Worm (Caenorhabditis elegans) whole organism, young adult: ENCODE measurements around the gene F54D5.15.

Experiments
- B0035.1 ChIP-seq: sonication (generic microtip); optimal IDR thresholded peaks from 2 replicates; lab custom pipeline; 2016; ENCODE audit warnings: missing genetic modification characterization, mild to moderate bottlenecking, missing compliant biosample characterization, missing genotype, missing genetic modification reagents
- B0261.1 ChIP-seq: sonication (generic microtip); optimal IDR thresholded peaks from 2 replicates; lab custom pipeline; 2016; ENCODE audit warnings: mild to moderate bottlenecking, missing genetic modification characterization, moderate library complexity, missing compliant biosample characterization
- F23B12.7 ChIP-seq: sonication (generic microtip); optimal IDR thresholded peaks from 2 replicates; lab custom pipeline; 2017; ENCODE audit warnings: missing genetic modification characterization, mild to moderate bottlenecking, missing compliant biosample characterization, antibody characterized with exemption, moderate library complexity; ENCODE audit not compliant: insufficient read depth
- F37B4.10 ChIP-seq: fragments of 200-800 bp; sonication (Bioruptor generic); IDR thresholded peaks from 2 replicates; pipeline ENCODE4 v1.3.6; 2022; ENCODE audit warnings: missing genetic modification characterization, missing compliant biosample characterization
- K11D2.4 ChIP-seq: fragments of 200-800 bp; sonication (Bioruptor generic); IDR thresholded peaks from 2 replicates; pipeline ENCODE4 v1.3.6; 2022; ENCODE audit warnings: missing genetic modification reagents, missing genetic modification characterization, missing compliant biosample characterization
- K12H6.12 ChIP-seq: fragments of 200-800 bp; sonication (Bioruptor generic); optimal IDR thresholded peaks from 2 replicates; lab custom pipeline; 2018; ENCODE audit warnings: mild to moderate bottlenecking, missing genetic modification characterization, missing compliant biosample characterization
- Y53G8AR.9 ChIP-seq: fragments of 200-800 bp; sonication (Bioruptor generic); conservative IDR thresholded peaks from 2 replicates; pipeline ENCODE4 v1.3.6; 2022; ENCODE audit warnings: missing genetic modification reagents, missing genetic modification characterization, missing compliant biosample characterization
- ZK185.1 ChIP-seq: sonication (generic microtip); optimal IDR thresholded peaks from 2 replicates; lab custom pipeline; 2016; ENCODE audit warnings: mild to moderate bottlenecking, missing genetic modification characterization, missing compliant biosample characterization; ENCODE audit not compliant: poor library complexity, severe bottlenecking
- ama-1 ChIP-seq, 3 experiments: fragments of 150-350 bp in 1 of 3; sonication (generic microtip) in 2 of 3; optimal IDR thresholded peaks; 2 replicates each; lab custom pipeline; 2014 to 2018; ENCODE audit warnings: missing biosample characterization in 2 of 3, missing genetic modification characterization in 2 of 3, missing genetic modification reagents in 2 of 3
- aptf-2 ChIP-seq: fragments of 200-800 bp; sonication (Bioruptor generic); conservative IDR thresholded peaks from 2 replicates; pipeline ENCODE4 v1.3.6; 2022; ENCODE audit warnings: missing genetic modification reagents, missing genetic modification characterization, missing compliant biosample characterization
- bed-2 ChIP-seq: fragments of 200-800 bp; sonication (Bioruptor generic); IDR thresholded peaks from 2 replicates; pipeline ENCODE4 v1.3.6; 2022; ENCODE audit warnings: missing genetic modification reagents, missing genetic modification characterization, missing compliant biosample characterization
- die-1 ChIP-seq: sonication (generic microtip); optimal IDR thresholded peaks from 2 replicates; lab custom pipeline; 2016; ENCODE audit warnings: missing genotype, mild to moderate bottlenecking, missing genetic modification characterization, missing compliant biosample characterization
- dox-1 ChIP-seq: fragments of 200-800 bp; sonication (Bioruptor generic); IDR thresholded peaks from 2 replicates; pipeline ENCODE4 v1.3.6; 2022; ENCODE audit warnings: missing genetic modification reagents, missing genetic modification characterization, missing compliant biosample characterization
- dpff-1 ChIP-seq: sonication (generic microtip); optimal IDR thresholded peaks from 2 replicates; lab custom pipeline; 2017; ENCODE audit warnings: mild to moderate bottlenecking, missing genetic modification characterization, missing compliant biosample characterization
- dpl-1 ChIP-seq: fragments of 150-350 bp; optimal IDR thresholded peaks from 2 replicates; lab custom pipeline; 2014; ENCODE audit warnings: missing biosample characterization, missing genetic modification reagents, missing genetic modification characterization
- efl-1 ChIP-seq: fragments of 150-350 bp; optimal IDR thresholded peaks from 2 replicates; lab custom pipeline; 2014; ENCODE audit warnings: missing biosample characterization, missing genetic modification reagents, missing genetic modification characterization
- egrh-3 ChIP-seq: fragments of 200-800 bp; sonication (Bioruptor generic); IDR thresholded peaks from 2 replicates; pipeline ENCODE4 v1.3.6; 2022; ENCODE audit warnings: missing genetic modification reagents, missing genetic modification characterization, missing compliant biosample characterization
- gei-17 ChIP-seq: fragments of 200-800 bp; sonication (Bioruptor generic); optimal IDR thresholded peaks from 2 replicates; lab custom pipeline; 2018; ENCODE audit warnings: mild to moderate bottlenecking, missing genetic modification characterization, missing compliant biosample characterization
- him-1 ChIP-seq: sonication (generic microtip); optimal IDR thresholded peaks from 2 replicates; lab custom pipeline; 2016; ENCODE audit warnings: missing genotype, missing genetic modification reagents, missing genetic modification characterization, missing compliant biosample characterization
- hmg-1.2 ChIP-seq: fragments of 200-800 bp; sonication (Bioruptor generic); IDR thresholded peaks from 2 replicates; pipeline ENCODE4 v1.3.6; 2022; ENCODE audit warnings: missing genetic modification reagents, missing genetic modification characterization, missing compliant biosample characterization
- hrde-1 ChIP-seq: sonication (generic microtip); optimal IDR thresholded peaks from 2 replicates; lab custom pipeline; 2016; ENCODE audit warnings: missing genetic modification characterization, mild to moderate bottlenecking, missing compliant biosample characterization, moderate library complexity, missing genotype, missing genetic modification reagents, borderline replicate concordance
- let-526 ChIP-seq: fragments of 200-800 bp; sonication (Bioruptor generic); IDR thresholded peaks from 2 replicates; pipeline ENCODE4 v1.3.6; 2022; ENCODE audit warnings: missing genetic modification reagents, missing genetic modification characterization, missing compliant biosample characterization
- lsy-27 ChIP-seq: sonication (generic microtip); optimal IDR thresholded peaks from 2 replicates; lab custom pipeline; 2017; ENCODE audit warnings: missing genetic modification characterization, mild to moderate bottlenecking, missing compliant biosample characterization, antibody characterized with exemption, missing genotype, borderline replicate concordance; ENCODE audit not compliant: insufficient read depth
- madf-3 ChIP-seq: fragments of 200-800 bp; sonication (Bioruptor generic); IDR thresholded peaks from 2 replicates; pipeline ENCODE4 v1.3.6; 2022; ENCODE audit warnings: missing genetic modification reagents, missing genetic modification characterization, missing compliant biosample characterization
- nfya-1 ChIP-seq: sonication (generic microtip); optimal IDR thresholded peaks from 2 replicates; lab custom pipeline; 2017; ENCODE audit warnings: antibody characterized with exemption, missing compliant biosample characterization, missing genetic modification characterization, borderline replicate concordance; ENCODE audit not compliant: insufficient read depth
- nhr-90 ChIP-seq: sonication (generic microtip); optimal IDR thresholded peaks from 2 replicates; lab custom pipeline; 2016; ENCODE audit warnings: missing genotype, mild to moderate bottlenecking, missing genetic modification characterization, missing compliant biosample characterization
- rec-8 ChIP-seq, 2 experiments: sonication (generic microtip); optimal IDR thresholded peaks; 2 replicates each; lab custom pipeline; 2016; ENCODE audit warnings: mild to moderate bottlenecking in 2 of 2, missing genetic modification characterization in 2 of 2, missing genetic modification reagents in 2 of 2, missing genotype in 2 of 2, missing biosample characterization in 1 of 2, missing compliant biosample characterization in 1 of 2, moderate library complexity in 1 of 2
- repo-1 ChIP-seq: sonication (generic microtip); optimal IDR thresholded peaks from 2 replicates; lab custom pipeline; 2017; ENCODE audit warnings: mild to moderate bottlenecking, missing genetic modification characterization, missing compliant biosample characterization
- sea-2 ChIP-seq: fragments of 200-800 bp; sonication (Bioruptor generic); IDR thresholded peaks from 2 replicates; pipeline ENCODE4 v1.3.6; 2022; ENCODE audit warnings: missing genetic modification characterization, missing compliant biosample characterization
- snpc-1.3 ChIP-seq: sonication (generic microtip); optimal IDR thresholded peaks from 2 replicates; lab custom pipeline; 2017; ENCODE audit warnings: missing genetic modification characterization, mild to moderate bottlenecking, missing compliant biosample characterization, antibody characterized with exemption, moderate library complexity, missing genotype, missing genetic modification reagents; ENCODE audit not compliant: insufficient read depth
- snpc-4 ChIP-seq, 5 experiments: fragments of 150-350 bp in 1 of 5; sonication (generic microtip) in 4 of 5; optimal IDR thresholded peaks; 2 replicates each; lab custom pipeline; 2014 to 2018; ENCODE audit warnings: missing genetic modification characterization in 5 of 5, missing biosample characterization in 3 of 5, antibody characterized with exemption in 2 of 5, mild to moderate bottlenecking in 2 of 5, missing compliant biosample characterization in 2 of 5, missing genotype in 2 of 5, moderate library complexity in 2 of 5, missing genetic modification reagents in 1 of 5
- somi-1 ChIP-seq: fragments of 200-800 bp; sonication (Bioruptor generic); optimal IDR thresholded peaks from 2 replicates; lab custom pipeline; 2018; ENCODE audit warnings: mild to moderate bottlenecking, missing genetic modification characterization, missing compliant biosample characterization
- tbp1 ChIP-seq: fragments of 200-800 bp; sonication (Bioruptor generic); optimal IDR thresholded peaks from 2 replicates; lab custom pipeline; 2018; ENCODE audit warnings: mild to moderate bottlenecking, missing genetic modification characterization, missing compliant biosample characterization
- unc-62 ChIP-seq: fragments of 150-350 bp; optimal IDR thresholded peaks from 2 replicates; lab custom pipeline; 2014; ENCODE audit warnings: missing biosample characterization, missing genetic modification reagents, missing genetic modification characterization
- zfh-2 ChIP-seq: fragments of 200-800 bp; sonication (Bioruptor generic); conservative IDR thresholded peaks from 2 replicates; pipeline ENCODE4 v1.3.6; 2022; ENCODE audit warnings: missing genetic modification reagents, missing genetic modification characterization, missing compliant biosample characterization
- ztf-18 ChIP-seq: sonication (generic microtip); optimal IDR thresholded peaks from 2 replicates; lab custom pipeline; 2016; ENCODE audit warnings: missing genotype, mild to moderate bottlenecking, missing genetic modification characterization, missing compliant biosample characterization
- ztf-22 ChIP-seq: fragments of 200-800 bp; sonication (Bioruptor generic); optimal IDR thresholded peaks from 2 replicates; lab custom pipeline; 2018; ENCODE audit warnings: mild to moderate bottlenecking, missing genetic modification characterization, moderate library complexity, missing compliant biosample characterization
- ztf-3 ChIP-seq: fragments of 200-800 bp; sonication (Bioruptor generic); optimal IDR thresholded peaks from 2 replicates; lab custom pipeline; 2018; ENCODE audit warnings: mild to moderate bottlenecking, missing genetic modification characterization, missing compliant biosample characterization

F54D5.15 gene

ce11 chrII:11521300-11521699 is 42.7 kb downstream of the F54D5.15 start, which contains the start of gene Y62F5A.10:
Gene Y62F5A.10, plus strand, starts transcription at chrII:11521600.
- no peak for TF ChIP-seq snpc-1.3 (tag; lab: Kevin White, UChicago)
- TF ChIP-seq madf-3 (GFP tag; lab: Robert Waterston, UW) = no peak
- no peak for TF ChIP-seq nfya-1 (tag; lab: Kevin White, UChicago)
- no peak for TF ChIP-seq let-526 (GFP tag; lab: Robert Waterston, UW)
- TF ChIP-seq dpl-1 = no peak
- no peak for TF ChIP-seq unc-62 (GFP tag; lab: Kevin White, UChicago)
- no peak for TF ChIP-seq K11D2.4 (GFP tag; lab: Robert Waterston, UW)
- no peak for TF ChIP-seq B0035.1
- TF ChIP-seq ama-1 (optimal IDR thresholded peaks at IDR 0.05; lab: Kevin White, UChicago) = no peak
- no peak for TF ChIP-seq ama-1 (GFP tag; optimal IDR thresholded peaks at IDR 0.05; lab: Kevin White, UChicago)
- TF ChIP-seq rec-8 (tag; optimal IDR thresholded peaks at IDR 0.05; lab: Kevin White, UChicago) = no peak
- no peak for TF ChIP-seq sea-2 (GFP tag; lab: Robert Waterston, UW)
- no peak for TF ChIP-seq ZK185.1
- no peak for TF ChIP-seq die-1 (tag; lab: Kevin White, UChicago)
- TF ChIP-seq dpff-1 (tag; lab: Kevin White, UChicago) = no peak
- no peak for TF ChIP-seq ztf-22 (GFP tag; lab: Kevin White, UChicago)
- TF ChIP-seq ztf-18 (tag; lab: Kevin White, UChicago) = no peak
- TF ChIP-seq zfh-2 = no peak
- TF ChIP-seq ztf-3 (GFP tag; lab: Kevin White, UChicago) = no peak
- no peak for TF ChIP-seq egrh-3 (GFP tag; lab: Robert Waterston, UW)
- TF ChIP-seq bed-2 (GFP tag; lab: Robert Waterston, UW) = no peak

ce11 chrII:11518184-11518583 is 45.8 kb downstream of the F54D5.15 start, which contains the start of gene B0334.10:
Gene B0334.10, plus strand, starts transcription at chrII:11518484.
- TF ChIP-seq dox-1 (no peak), tbp1 (GFP tag; lab: Kevin White, UChicago) (no peak), nhr-90 (tag; lab: Kevin White, UChicago) (no peak), F23B12.7 (no peak), K12H6.12 (tag; lab: Kevin White, UChicago) (no peak), gei-17 (GFP tag; lab: Kevin White, UChicago) (no peak), bed-2 (GFP tag; lab: Robert Waterston, UW) (no peak), hmg-1.2 (GFP tag; lab: Robert Waterston, UW) (no peak), Y53G8AR.9 (GFP tag; lab: Robert Waterston, UW) (no peak), aptf-2 (GFP tag; lab: Robert Waterston, UW) (no peak), somi-1 (GFP tag; lab: Kevin White, UChicago) (no peak), lsy-27 (tag; lab: Kevin White, UChicago) (no peak), snpc-4 (GFP tag; optimal IDR thresholded peaks at IDR 0.05; lab: Kevin White, UChicago) (no peak), snpc-4 (tag; optimal IDR thresholded peaks at IDR 0.05; lab: Kevin White, UChicago) (no peak), hrde-1 (no peak), him-1 (tag; lab: Kevin White, UChicago) (no peak), efl-1 (GFP tag; lab: Kevin White, UChicago) (no peak), B0261.1 (tag; lab: Kevin White, UChicago) (no peak), repo-1 (tag; lab: Kevin White, UChicago) (no peak), F37B4.10 (GFP tag; lab: Robert Waterston, UW) (no peak)
- TF ChIP-seq, all 124 proteins: peak for 0
